Worm (Caenorhabditis elegans): Measurements from ENCODE around the gene W02F12.8.

W02F12.8 gene

ce11 chrV:6656451-6657115, 38.0 kb downstream of the W02F12.8 start, which contains the start of gene snb-1 (continued):
- no peak for TF ChIP-seq duxl-1 (tag; optimal IDR thresholded peaks at IDR 0.05; ENCODE audit: poor library complexity)
- peak; percentile 34 for TF ChIP-seq nhr-6 (tag; optimal IDR thresholded peaks at IDR 0.05)
- TF ChIP-seq hif-1 (tag; optimal IDR thresholded peaks at IDR 0.05), result peak in 1 of 2 experiments; percentile 21
- peak; percentile 38 for TF ChIP-seq nhr-48 (tag; optimal IDR thresholded peaks at IDR 0.05)
- peak; percentile 40 for TF ChIP-seq ama-1 (optimal IDR thresholded peaks at IDR 0.05)
- peak; percentile 71 for TF ChIP-seq hlh-11 (tag; optimal IDR thresholded peaks at IDR 0.05)
- TF ChIP-seq nhr-102 (tag; optimal IDR thresholded peaks at IDR 0.05), result peak; percentile 5
- peak; percentile 39 for TF ChIP-seq hmg-1.1 (GFP tag; IDR thresholded peaks at IDR 0.05)

ce11 chrV:6655174-6655573, 39.4 kb downstream of the W02F12.8 start, which contains the start of gene syx-18:
Gene syx-18, minus strand, starts transcription at chrV:6655449.
- TF ChIP-seq egl-27 (tag; optimal IDR thresholded peaks at IDR 0.05) (no peak), ceh-20 (GFP tag; IDR thresholded peaks at IDR 0.05) (no peak), F44E2.7 (GFP tag; IDR thresholded peaks at IDR 0.05) (no peak), unc-62 (GFP tag; optimal IDR thresholded peaks at IDR 0.05 in 1 of 2) (no peak), unc-62 (tag; optimal IDR thresholded peaks at IDR 0.05) (no peak), nhr-11 (tag; optimal IDR thresholded peaks at IDR 0.05) (no peak), Y75B8A.6 (GFP tag; IDR thresholded peaks at IDR 0.05) (peak; percentile 27; the same call in 1 of the 2 replicates), tra-1 (GFP tag; IDR thresholded peaks at IDR 0.05) (no peak), mep-1 (tag; optimal IDR thresholded peaks at IDR 0.05) (peak; percentile 17), spr-3 (GFP tag; optimal IDR thresholded peaks at IDR 0.05) (no peak), hmg-1.1 (GFP tag; IDR thresholded peaks at IDR 0.05) (no peak), dmd-9 (GFP tag; IDR thresholded peaks at IDR 0.05) (0 out of 2 replicates have a peak, but pooled peaks have one; percentile 4), madf-5 (GFP tag; IDR thresholded peaks at IDR 0.05) (no peak), D1046.2 (GFP tag; IDR thresholded peaks at IDR 0.05) (no peak), daf-16 (GFP tag; optimal IDR thresholded peaks at IDR 0.05) (no peak), daf-16 (tag; optimal IDR thresholded peaks at IDR 0.05) (peak; percentile 25), mdt-29 (GFP tag; IDR thresholded peaks at IDR 0.05) (no peak), snpc-4 (tag; optimal IDR thresholded peaks at IDR 0.05) (no peak), ceh-82 (tag; optimal IDR thresholded peaks at IDR 0.05) (no peak), lsy-2 (tag; optimal IDR thresholded peaks at IDR 0.05) (peak in 1 of 2 experiments; percentile 53), aha-1 (tag) (no peak), cey-2 (tag; optimal IDR thresholded peaks at IDR 0.05; ENCODE audit: borderline replicate concordance, insufficient read depth) (no peak), hlh-30 (tag; optimal IDR thresholded peaks at IDR 0.05; ENCODE audit: insufficient read depth) (peak; percentile 3), zfp-3 (GFP tag; conservative IDR thresholded peaks at IDR 0.05) (no peak), lin-39 (tag; optimal IDR thresholded peaks at IDR 0.05) (no peak), lin-15B (tag; optimal IDR thresholded peaks at IDR 0.05) (no peak), egl-43 (GFP tag; IDR thresholded peaks at IDR 0.05) (no peak), lin-13 (GFP tag; optimal IDR thresholded peaks at IDR 0.05) (peak; percentile 8), ceh-32 (tag; optimal IDR thresholded peaks at IDR 0.05; ENCODE audit: poor library complexity) (no peak), duxl-1 (tag; optimal IDR thresholded peaks at IDR 0.05; ENCODE audit: poor library complexity) (peak; percentile 28), attf-4 (tag; optimal IDR thresholded peaks at IDR 0.05) (no peak), nhr-76 (tag; optimal IDR thresholded peaks at IDR 0.05) (no peak), madf-9 (GFP tag; conservative IDR thresholded peaks at IDR 0.05) (no peak), nhr-48 (tag; optimal IDR thresholded peaks at IDR 0.05) (no peak), jun-1 (tag; optimal IDR thresholded peaks at IDR 0.05) (no peak), F26F4.8 (GFP tag; conservative IDR thresholded peaks at IDR 0.05) (no peak), T26A8.4 (GFP tag; IDR thresholded peaks at IDR 0.05) (peak; percentile 40; the same call in 1 of the 2 replicates), mdl-1 (tag; optimal IDR thresholded peaks at IDR 0.05) (no peak), ctbp-1 (GFP tag; IDR thresholded peaks at IDR 0.05) (no peak), dpl-1 (GFP tag; optimal IDR thresholded peaks at IDR 0.05) (no peak), mes-2 (tag; optimal IDR thresholded peaks at IDR 0.05; ENCODE audit: poor library complexity, severe bottlenecking) (no peak), arid-1 (GFP tag; conservative IDR thresholded peaks at IDR 0.05) (no peak), nhr-102 (tag; optimal IDR thresholded peaks at IDR 0.05) (no peak), dve-1 (tag; optimal IDR thresholded peaks at IDR 0.05; ENCODE audit: insufficient read depth) (peak; percentile 34), ama-1 (optimal IDR thresholded peaks at IDR 0.05) (no peak)
